Worm (Caenorhabditis elegans): ENCODE measurements around the gene aaim-1.

The aaim-1 gene

DNA sequence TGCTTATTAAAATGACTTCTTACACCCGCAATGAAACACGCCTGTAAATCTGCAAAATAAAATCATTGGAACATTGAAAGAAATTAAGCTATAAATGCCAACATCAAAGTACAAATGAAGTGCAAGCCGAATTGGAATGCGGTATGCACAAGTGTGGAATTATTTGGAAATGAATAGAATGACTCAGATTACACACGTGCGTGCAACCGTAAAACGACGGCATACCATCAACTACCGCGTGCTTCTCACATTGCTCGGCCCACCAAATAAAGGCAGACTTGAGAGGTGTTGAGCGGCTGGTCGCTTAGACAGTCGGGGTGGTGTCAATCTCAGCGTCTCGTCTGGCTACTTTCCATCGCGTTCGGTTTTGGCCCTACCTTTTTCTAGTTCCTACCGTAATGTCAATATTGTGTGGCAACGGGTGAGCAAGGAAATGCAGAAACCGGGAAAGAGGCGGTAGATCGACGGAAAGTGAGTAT is at the start of gene aaim-1:
Gene aaim-1 (minus strand): TSS at position 51 of the 479 bp plus-strand sequence.
- TF ChIP-seq unc-62 (GFP tag; optimal IDR thresholded peaks at IDR 0.05 in 1 of 2) (peak in 1 of 2 experiments; percentile 53), unc-62 (tag; optimal IDR thresholded peaks at IDR 0.05) (no peak), egl-43 (GFP tag; IDR thresholded peaks at IDR 0.05) (0 out of 2 replicates have a peak, but pooled peaks have one; percentile 12), unc-39 (tag; optimal IDR thresholded peaks at IDR 0.05) (no peak), dmd-6 (GFP tag; IDR thresholded peaks at IDR 0.05) (peak; percentile 57)

DNA sequence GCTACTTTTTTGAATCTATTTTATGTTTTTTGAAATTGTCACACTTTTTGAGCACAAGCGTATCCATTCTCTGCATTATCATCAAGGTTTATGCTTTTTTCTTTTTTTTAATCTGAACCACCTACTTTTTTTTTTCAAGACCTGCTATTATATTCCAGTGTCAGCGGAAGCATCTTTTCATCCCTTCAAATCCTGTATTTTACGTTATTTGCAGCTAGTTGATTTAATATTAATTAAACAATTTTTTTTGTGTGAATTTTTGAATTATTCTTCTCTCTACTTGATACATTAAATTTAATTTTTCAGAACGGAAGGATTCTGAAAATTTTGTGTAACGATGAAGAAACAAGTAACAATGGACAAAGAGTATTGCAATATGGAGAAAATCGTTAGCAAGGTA is 47.5 kb upstream of the aaim-1 start, which contains the start of gene C25B8.8:
Gene C25B8.8 (plus strand): TSS at position 301 of the 400 bp plus-strand sequence.
- TF ChIP-seq cey-2 (tag; optimal IDR thresholded peaks at IDR 0.05; ENCODE audit: borderline replicate concordance, insufficient read depth): no peak
- TF ChIP-seq ceh-20 (GFP tag; IDR thresholded peaks at IDR 0.05): no peak
- TF ChIP-seq ama-1 (optimal IDR thresholded peaks at IDR 0.05): no peak
- no peak for TF ChIP-seq Y75B8A.6 (GFP tag; IDR thresholded peaks at IDR 0.05)
- TF ChIP-seq dpl-1 (GFP tag; optimal IDR thresholded peaks at IDR 0.05): no peak
- TF ChIP-seq pqm-1 (tag; optimal IDR thresholded peaks at IDR 0.05): no peak
- no peak for TF ChIP-seq unc-39 (tag; optimal IDR thresholded peaks at IDR 0.05)
- no peak for TF ChIP-seq nhr-76 (tag; optimal IDR thresholded peaks at IDR 0.05)
- TF ChIP-seq spr-1 (tag; optimal IDR thresholded peaks at IDR 0.05): no peak
- TF ChIP-seq F10B5.3 (tag; optimal IDR thresholded peaks at IDR 0.05): no peak
- TF ChIP-seq madf-5 (GFP tag; IDR thresholded peaks at IDR 0.05): no peak
- TF ChIP-seq vab-7 (GFP tag; IDR thresholded peaks at IDR 0.05): no peak

ce11 chrX:6609251-6609650 is 47.0 kb upstream of the aaim-1 start:
- TF ChIP-seq lin-29 (GFP tag; IDR thresholded peaks at IDR 0.05) (no peak), nhr-102 (tag; optimal IDR thresholded peaks at IDR 0.05) (peak; percentile 42), nhr-42 (GFP tag; IDR thresholded peaks at IDR 0.05) (0 out of 2 replicates have a peak, but pooled peaks have one; percentile 16), T20F7.1 (GFP tag; optimal IDR thresholded peaks at IDR 0.05) (peak; percentile 34), hlh-11 (tag; optimal IDR thresholded peaks at IDR 0.05) (peak; percentile 6), lin-38 (GFP tag; IDR thresholded peaks at IDR 0.05) (peak; percentile 26)

ce11 chrX:6607599-6607998 is 45.4 kb upstream of the aaim-1 start:
- TF ChIP-seq dve-1 (tag; optimal IDR thresholded peaks at IDR 0.05; ENCODE audit: insufficient read depth) (peak; percentile 75), mdt-29 (GFP tag; IDR thresholded peaks at IDR 0.05) (peak; percentile 78), snpc-4 (tag; optimal IDR thresholded peaks at IDR 0.05) (no peak), nhr-10 (tag; optimal IDR thresholded peaks at IDR 0.05) (no peak), hlh-11 (tag; optimal IDR thresholded peaks at IDR 0.05) (peak; percentile 56), T26A8.4 (GFP tag; IDR thresholded peaks at IDR 0.05) (no peak), daf-16 (GFP tag; optimal IDR thresholded peaks at IDR 0.05) (no peak), daf-16 (tag; optimal IDR thresholded peaks at IDR 0.05) (peak; percentile 44), zip-11 (GFP tag; IDR thresholded peaks at IDR 0.05) (no peak), nhr-102 (tag; optimal IDR thresholded peaks at IDR 0.05) (no peak), mdl-1 (tag; optimal IDR thresholded peaks at IDR 0.05) (peak in 1 of 2 experiments; percentile 10), set-16 (GFP tag; IDR thresholded peaks at IDR 0.05) (no peak), dpl-1 (GFP tag; optimal IDR thresholded peaks at IDR 0.05) (no peak), Y105C5A.15 (GFP tag; IDR thresholded peaks at IDR 0.05) (no peak), hlh-30 (tag; optimal IDR thresholded peaks at IDR 0.05; ENCODE audit: insufficient read depth) (peak; percentile 46), daf-19 (GFP tag; conservative IDR thresholded peaks at IDR 0.05) (no peak), nhr-48 (tag; optimal IDR thresholded peaks at IDR 0.05) (no peak), tra-1 (GFP tag; IDR thresholded peaks at IDR 0.05) (peak; percentile 50; the same call in 1 of the 2 replicates), F44E2.7 (GFP tag; IDR thresholded peaks at IDR 0.05) (no peak), rbr-2 (tag; optimal IDR thresholded peaks at IDR 0.05) (no peak), zfp-3 (GFP tag; conservative IDR thresholded peaks at IDR 0.05) (0 out of 2 replicates have a peak, but pooled peaks have one; percentile 8), nhr-77 (tag; optimal IDR thresholded peaks at IDR 0.05) (peak; percentile 32), nhr-6 (tag; optimal IDR thresholded peaks at IDR 0.05) (no peak), D1046.2 (GFP tag; IDR thresholded peaks at IDR 0.05) (0 out of 2 replicates have a peak, but pooled peaks have one; percentile 62), unc-130 (GFP tag; optimal IDR thresholded peaks at IDR 0.05) (no peak), lin-1 (GFP tag; IDR thresholded peaks at IDR 0.05) (peak; percentile 46; the same call in 1 of the 2 replicates), duxl-1 (tag; optimal IDR thresholded peaks at IDR 0.05; ENCODE audit: poor library complexity) (no peak), dmd-6 (GFP tag; IDR thresholded peaks at IDR 0.05) (peak; percentile 73), vab-7 (GFP tag; IDR thresholded peaks at IDR 0.05) (no peak), pqm-1 (tag; optimal IDR thresholded peaks at IDR 0.05) (peak; percentile 24)

Data from whole organism, L4 larva.